Worm (Caenorhabditis elegans) whole organism, L2 larva: ENCODE results near the gene hlh-25.

Source experiments
- C34F6.9 ChIP-seq: fragments of 150-350 bp; optimal IDR thresholded peaks from 2 replicates; lab custom pipeline; 2014; ENCODE audit warnings: missing biosample characterization, missing genetic modification characterization
- F13H6.1 ChIP-seq: sonication (generic microtip); optimal IDR thresholded peaks from 2 replicates; lab custom pipeline; 2016; ENCODE audit warnings: missing genetic modification characterization, missing compliant biosample characterization
- R02D3.7 ChIP-seq: fragments of 150-350 bp; optimal IDR thresholded peaks from 2 replicates; lab custom pipeline; 2014; ENCODE audit warnings: missing biosample characterization, missing genetic modification characterization
- Y55F3AM.14 ChIP-seq: fragments of 200-800 bp; sonication (Bioruptor generic); optimal IDR thresholded peaks from 2 replicates; lab custom pipeline; 2018; ENCODE audit warnings: mild to moderate bottlenecking, missing genetic modification characterization, missing compliant biosample characterization
- ZK546.5 ChIP-seq: sonication (generic microtip); optimal IDR thresholded peaks from 2 replicates; lab custom pipeline; 2017; ENCODE audit warnings: missing biosample characterization, missing genetic modification characterization
- alr-1 ChIP-seq: fragments of 150-350 bp; optimal IDR thresholded peaks from 2 replicates; lab custom pipeline; 2014; ENCODE audit warnings: missing biosample characterization, missing genetic modification characterization
- aly-2 ChIP-seq: fragments of 150-350 bp; optimal IDR thresholded peaks from 2 replicates; lab custom pipeline; 2014; ENCODE audit warnings: missing biosample characterization, missing genetic modification characterization
- ama-1 ChIP-seq: fragments of 150-350 bp; optimal IDR thresholded peaks from 2 replicates; lab custom pipeline; 2018; ENCODE audit warnings: inconsistent platforms
- blmp-1 ChIP-seq: sonication (generic microtip); optimal IDR thresholded peaks from 2 replicates; lab custom pipeline; 2017; ENCODE audit warnings: missing genetic modification characterization, mild to moderate bottlenecking, missing compliant biosample characterization, antibody characterized with exemption, moderate library complexity; ENCODE audit not compliant: insufficient read depth
- ceh-82 ChIP-seq: fragments of 150-350 bp; optimal IDR thresholded peaks from 2 replicates; lab custom pipeline; 2014; ENCODE audit warnings: missing biosample characterization, missing genetic modification characterization
- crh-2 ChIP-seq: sonication (generic microtip); optimal IDR thresholded peaks from 2 replicates; lab custom pipeline; 2017; ENCODE audit warnings: missing biosample characterization, missing genetic modification characterization
- dmd-4 ChIP-seq: sonication (generic microtip); optimal IDR thresholded peaks from 2 replicates; lab custom pipeline; 2017; ENCODE audit warnings: missing biosample characterization, missing genetic modification characterization
- egl-27 ChIP-seq: sonication (generic microtip); optimal IDR thresholded peaks from 3 replicates; lab custom pipeline; 2017; ENCODE audit warnings: missing biosample characterization, missing genetic modification reagents, missing genetic modification characterization
- elt-1 ChIP-seq: fragments of 150-350 bp; optimal IDR thresholded peaks from 2 replicates; lab custom pipeline; 2014; ENCODE audit warnings: missing biosample characterization, missing genetic modification characterization
- elt-3 ChIP-seq: sonication (generic microtip); optimal IDR thresholded peaks from 2 replicates; lab custom pipeline; 2017; ENCODE audit warnings: missing biosample characterization, missing genetic modification characterization
- fos-1 ChIP-seq: fragments of 150-350 bp; optimal IDR thresholded peaks from 2 replicates; lab custom pipeline; 2014; ENCODE audit warnings: missing biosample characterization, missing genetic modification characterization
- lin-11 ChIP-seq: fragments of 150-350 bp; sonication (generic microtip); optimal IDR thresholded peaks from 2 replicates; lab custom pipeline; 2014; ENCODE audit warnings: missing biosample characterization, missing genetic modification characterization, inconsistent platforms, mixed read lengths
- lin-13 ChIP-seq: fragments of 150-350 bp; optimal IDR thresholded peaks from 2 replicates; lab custom pipeline; 2014; ENCODE audit warnings: missing biosample characterization, missing genetic modification reagents, missing genetic modification characterization
- lin-39 ChIP-seq: fragments of 150-350 bp; optimal IDR thresholded peaks from 2 replicates; lab custom pipeline; 2014; ENCODE audit warnings: missing biosample characterization, missing genetic modification reagents, missing genetic modification characterization
- mab-5 ChIP-seq: fragments of 150-350 bp; optimal IDR thresholded peaks from 2 replicates; lab custom pipeline; 2014; ENCODE audit warnings: missing biosample characterization, missing genetic modification characterization
- mbf-1 ChIP-seq: sonication (generic microtip); optimal IDR thresholded peaks from 2 replicates; lab custom pipeline; 2017; ENCODE audit warnings: missing biosample characterization, missing genetic modification characterization
- mdl-1 ChIP-seq, 2 experiments: fragments of 150-350 bp in 1 of 2; sonication (generic microtip) in 1 of 2; optimal IDR thresholded peaks; 2 replicates each; lab custom pipeline; 2017; ENCODE audit warnings: missing biosample characterization in 2 of 2, missing genetic modification characterization in 2 of 2
- nhr-10 ChIP-seq: sonication (generic microtip); optimal IDR thresholded peaks from 2 replicates; lab custom pipeline; 2017; ENCODE audit warnings: missing biosample characterization, missing genetic modification characterization
- nhr-11 ChIP-seq: fragments of 150-350 bp; optimal IDR thresholded peaks from 2 replicates; lab custom pipeline; 2014; ENCODE audit warnings: missing biosample characterization, missing genetic modification characterization
- nhr-129 ChIP-seq: fragments of 150-350 bp; optimal IDR thresholded peaks from 2 replicates; lab custom pipeline; 2014; ENCODE audit warnings: missing biosample characterization, missing genetic modification characterization
- nhr-21 ChIP-seq: fragments of 150-350 bp; optimal IDR thresholded peaks from 2 replicates; lab custom pipeline; 2014; ENCODE audit warnings: missing biosample characterization, missing genetic modification characterization
- nhr-23 ChIP-seq: fragments of 150-350 bp; optimal IDR thresholded peaks from 2 replicates; lab custom pipeline; 2014; ENCODE audit warnings: missing biosample characterization, missing genetic modification reagents, missing genetic modification characterization
- nhr-237 ChIP-seq: fragments of 150-350 bp; optimal IDR thresholded peaks from 2 replicates; lab custom pipeline; 2014; ENCODE audit warnings: missing biosample characterization, missing genetic modification characterization
- nhr-25 ChIP-seq: fragments of 150-350 bp; sonication (generic microtip); optimal IDR thresholded peaks from 3 replicates; lab custom pipeline; 2014; ENCODE audit warnings: missing biosample characterization, missing genetic modification characterization
- nhr-6 ChIP-seq: fragments of 150-350 bp; optimal IDR thresholded peaks from 2 replicates; lab custom pipeline; 2014; ENCODE audit warnings: missing biosample characterization, missing genetic modification characterization
- sem-4 ChIP-seq: fragments of 150-350 bp; optimal IDR thresholded peaks from 2 replicates; lab custom pipeline; 2014; ENCODE audit warnings: missing biosample characterization, missing genetic modification reagents, missing genetic modification characterization
- sma-3 ChIP-seq: sonication (generic microtip); optimal IDR thresholded peaks from 2 replicates; lab custom pipeline; 2016; ENCODE audit warnings: missing genetic modification reagents, missing genetic modification characterization, missing compliant biosample characterization
- sma-9 ChIP-seq, 2 experiments: fragments of 150-350 bp in 1 of 2; sonication (generic microtip) in 1 of 2; optimal IDR thresholded peaks; 2 replicates each; lab custom pipeline; 2014 to 2016; ENCODE audit warnings: missing genetic modification characterization in 2 of 2, mild to moderate bottlenecking in 1 of 2, missing biosample characterization in 1 of 2, missing compliant biosample characterization in 1 of 2, missing genetic modification reagents in 1 of 2, moderate library complexity in 1 of 2
- snpc-4 ChIP-seq: fragments of 150-350 bp; optimal IDR thresholded peaks from 2 replicates; lab custom pipeline; 2014; ENCODE audit warnings: missing biosample characterization, missing genetic modification characterization
- unc-39 ChIP-seq: fragments of 150-350 bp; optimal IDR thresholded peaks from 2 replicates; lab custom pipeline; 2014; ENCODE audit warnings: missing biosample characterization, missing genetic modification characterization
- unc-62 ChIP-seq: fragments of 150-350 bp; optimal IDR thresholded peaks from 2 replicates; lab custom pipeline; 2014; ENCODE audit warnings: missing biosample characterization, missing genetic modification reagents, missing genetic modification characterization
- zag-1 ChIP-seq: fragments of 150-350 bp; optimal IDR thresholded peaks from 2 replicates; lab custom pipeline; 2014; ENCODE audit warnings: missing biosample characterization, missing genetic modification characterization
- ztf-1 ChIP-seq: fragments of 200-800 bp; sonication (Bioruptor generic); conservative IDR thresholded peaks from 2 replicates; pipeline ENCODE4 v1.3.6; 2022; ENCODE audit warnings: missing genetic modification characterization, missing compliant biosample characterization

hlh-25 gene

DNA sequence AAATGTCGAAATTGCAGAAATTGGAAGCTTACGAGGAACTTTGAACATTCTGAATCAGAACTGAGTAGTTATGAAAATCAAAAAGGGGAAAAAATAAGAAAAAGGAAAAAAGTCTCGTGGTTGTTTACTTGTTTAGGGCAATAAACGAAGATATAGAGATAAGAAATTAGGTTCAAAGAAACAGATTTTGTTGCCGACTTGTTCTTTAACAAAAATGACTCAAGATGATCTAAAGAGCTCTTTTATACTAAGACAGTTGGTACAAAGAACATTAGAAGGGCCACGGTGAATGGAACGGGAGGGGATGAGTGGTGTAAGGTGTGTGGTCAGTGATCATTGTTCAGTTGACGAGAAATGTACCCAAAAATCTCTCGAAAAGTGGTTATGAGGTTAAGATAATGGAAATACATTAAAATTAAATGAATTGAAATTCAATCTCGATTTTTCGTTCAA, 12.4 kb downstream of the hlh-25 start, which contains the start of gene acdh-2:
acdh-2 (minus strand) TSS at position 51 of the 453 bp plus-strand sequence.
- TF ChIP-seq lin-11 (tag; lab: Kevin White, UChicago) (no peak), nhr-23 (no peak), nhr-129 (tag; lab: Kevin White, UChicago) (no peak), nhr-21 (tag; lab: Kevin White, UChicago) (no peak), mdl-1 (tag; optimal IDR thresholded peaks at IDR 0.05; lab: Kevin White, UChicago) (no peak), egl-27 (tag; lab: Kevin White, UChicago) (no peak)
- TF ChIP-seq, all 48 proteins: peak for 0

ce11 chrII:5549746-5550145, 14.7 kb downstream of the hlh-25 start, which contains the start of gene C17C3.6:
C17C3.6 (plus strand) TSS chrII:5550046.
- TF ChIP-seq sem-4 (no peak), lin-39 (tag; lab: Kevin White, UChicago) (no peak), ceh-82 (tag; lab: Kevin White, UChicago) (no peak), R02D3.7 (no peak), ama-1 (lab: Kevin White, UChicago) (no peak), ZK546.5 (no peak), dmd-4 (tag; lab: Kevin White, UChicago) (no peak), nhr-21 (tag; lab: Kevin White, UChicago) (no peak), snpc-4 (tag; lab: Kevin White, UChicago) (no peak), elt-3 (tag; lab: Kevin White, UChicago) (no peak), zag-1 (no peak), nhr-10 (no peak), crh-2 (tag; lab: Kevin White, UChicago) (no peak), egl-27 (tag; lab: Kevin White, UChicago) (no peak), alr-1 (tag; lab: Kevin White, UChicago) (no peak), mab-5 (tag; lab: Kevin White, UChicago) (no peak), blmp-1 (tag; lab: Kevin White, UChicago) (no peak), nhr-6 (no peak), lin-13 (no peak)

ce11 chrII:5551517-5551916, 16.5 kb downstream of the hlh-25 start, which contains the start of gene C17C3.5:
C17C3.5 (plus strand) TSS chrII:5551817.
- TF ChIP-seq sma-3 (GFP tag; lab: Kevin White, UChicago) (no peak), zag-1 (no peak), ama-1 (lab: Kevin White, UChicago) (no peak), elt-3 (tag; lab: Kevin White, UChicago) (no peak), F13H6.1 (no peak), aly-2 (tag; lab: Kevin White, UChicago) (no peak), nhr-25 (tag; lab: Kevin White, UChicago) (no peak), ztf-1 (GFP tag; lab: Robert Waterston, UW) (no peak), nhr-10 (no peak)

DNA sequence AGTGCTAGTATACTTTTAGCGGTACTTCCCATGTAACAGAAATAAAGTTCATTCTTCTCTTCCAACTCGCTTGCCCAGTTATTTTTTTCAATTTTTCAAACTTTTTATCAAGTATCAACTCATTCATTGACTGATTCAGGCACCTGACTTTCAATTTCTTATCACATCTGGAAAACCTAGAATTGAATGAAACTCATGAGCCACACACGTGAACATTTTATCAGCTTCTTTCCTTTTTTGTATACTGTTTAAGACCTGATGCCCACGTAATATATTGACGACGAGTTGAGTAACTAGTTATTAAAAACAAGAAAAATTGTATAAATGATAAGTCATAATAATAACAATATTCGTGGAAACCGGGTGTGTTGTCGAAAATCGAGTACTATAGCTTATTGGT, 18.5 kb downstream of the hlh-25 start:
- TF ChIP-seq nhr-237 (no peak), mab-5 (tag; lab: Kevin White, UChicago) (no peak), ama-1 (lab: Kevin White, UChicago) (no peak), nhr-23 (no peak), fos-1 (tag; lab: Kevin White, UChicago) (peak; percentile 64), nhr-11 (tag; lab: Kevin White, UChicago) (no peak), nhr-6 (no peak), unc-39 (tag; lab: Kevin White, UChicago) (no peak), nhr-25 (tag; lab: Kevin White, UChicago) (no peak), ceh-82 (tag; lab: Kevin White, UChicago) (no peak), zag-1 (no peak), nhr-129 (tag; lab: Kevin White, UChicago) (no peak), sma-9 (GFP tag; optimal IDR thresholded peaks at IDR 0.05; lab: Kevin White, UChicago) (peak; percentile 59), sma-9 (tag; optimal IDR thresholded peaks at IDR 0.05; lab: Kevin White, UChicago) (no peak), lin-13 (no peak), snpc-4 (tag; lab: Kevin White, UChicago) (no peak), elt-1 (tag; lab: Kevin White, UChicago) (no peak), ZK546.5 (no peak), ztf-1 (GFP tag; lab: Robert Waterston, UW) (no peak), aly-2 (tag; lab: Kevin White, UChicago) (no peak), C34F6.9 (tag; lab: Kevin White, UChicago) (no peak), mbf-1 (tag; lab: Kevin White, UChicago) (no peak), Y55F3AM.14 (GFP tag; lab: Kevin White, UChicago) (no peak), nhr-21 (tag; lab: Kevin White, UChicago) (no peak), crh-2 (tag; lab: Kevin White, UChicago) (peak; percentile 19), unc-62 (GFP tag; lab: Kevin White, UChicago) (no peak)
